Worm (Caenorhabditis elegans): ENCODE data around the gene ints-11.

The ints-11 gene

DNA sequence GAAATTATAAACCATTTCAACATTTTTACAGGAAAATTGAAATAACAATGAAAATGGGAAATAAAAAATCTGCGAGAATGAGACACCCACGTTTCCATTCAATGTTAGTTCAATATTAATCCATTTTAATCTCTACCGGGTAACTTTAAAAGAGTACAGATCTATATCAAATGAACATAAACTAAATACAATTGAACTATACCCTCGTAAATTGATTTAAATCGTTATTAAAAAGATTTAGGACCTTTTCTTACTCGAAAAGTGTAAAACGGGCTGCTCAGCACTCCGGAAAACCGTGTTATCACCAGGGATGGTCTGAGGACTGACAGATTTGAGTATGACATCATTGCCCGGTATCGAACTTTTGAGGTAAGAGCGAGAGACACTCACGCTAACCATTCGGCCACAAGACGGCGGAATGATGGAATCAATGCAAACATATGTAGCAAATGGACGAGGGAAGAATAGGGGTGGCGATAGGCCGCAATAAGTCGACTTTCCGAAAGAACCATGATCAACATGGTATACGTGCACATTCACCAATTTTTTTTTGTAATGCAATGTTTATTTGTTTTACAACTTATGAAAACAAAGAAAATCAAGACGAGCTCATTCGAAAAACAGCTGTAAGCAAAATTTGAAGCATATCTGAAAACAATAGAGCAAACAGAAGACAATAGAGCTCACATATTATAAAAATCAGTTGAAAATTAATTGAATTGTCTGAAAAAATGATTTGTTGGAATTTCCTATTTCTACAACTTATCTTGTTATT is 36.2 kb downstream of the ints-11 start, which contains the start of the genes chst-1 and C41C4.9:
TSS of gene chst-1 (minus strand) at position 51 of the 775 bp plus-strand sequence.
TSS of gene C41C4.9 (plus strand) at position 725 of the 775 bp plus-strand sequence.
- TF ChIP-seq klf-2 (GFP tag; conservative IDR thresholded peaks at IDR 0.05) (no peak; the same call in 1 of the 2 replicates), T22C8.4 (GFP tag; IDR thresholded peaks at IDR 0.05) (peak; percentile 94), cog-1 (tag; optimal IDR thresholded peaks at IDR 0.05) (peak; percentile 82), ref-1 (GFP tag; conservative IDR thresholded peaks at IDR 0.05) (peak; percentile 89), med-1 (GFP tag; optimal IDR thresholded peaks at IDR 0.05; ENCODE audit: insufficient read depth) (peak; percentile 87), ztf-23 (GFP tag; IDR thresholded peaks at IDR 0.05) (peak; percentile 94), flt-1 (GFP tag; IDR thresholded peaks at IDR 0.05) (peak; percentile 97), ztf-29 (GFP tag; IDR thresholded peaks at IDR 0.05) (peak; percentile 92), tab-1 (GFP tag; IDR thresholded peaks at IDR 0.05) (peak; percentile 97)

DNA sequence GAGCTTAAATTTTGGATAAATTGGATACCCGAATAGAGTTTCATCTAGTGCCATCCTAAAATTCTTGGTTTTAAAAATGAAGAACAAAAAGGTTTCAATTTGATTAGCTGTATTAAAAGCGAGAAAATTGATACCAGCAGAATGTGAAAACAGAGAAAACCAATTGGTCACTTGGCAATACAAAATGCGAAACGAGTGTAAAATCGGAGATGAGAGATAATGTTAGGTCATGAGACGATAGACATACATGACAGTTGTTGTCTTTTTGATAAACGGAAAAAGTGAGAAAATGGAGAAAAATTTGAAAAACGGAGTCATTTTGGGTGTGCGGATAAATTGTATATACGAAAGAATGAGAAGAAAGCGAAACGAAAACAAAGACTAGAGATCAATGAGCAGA is 38.3 kb downstream of the ints-11 start, which contains the start of gene sfxn-5:
TSS of gene sfxn-5 (minus strand) at position 55 of the 400 bp plus-strand sequence.
- no peak for TF ChIP-seq ztf-29 (GFP tag; IDR thresholded peaks at IDR 0.05)

DNA sequence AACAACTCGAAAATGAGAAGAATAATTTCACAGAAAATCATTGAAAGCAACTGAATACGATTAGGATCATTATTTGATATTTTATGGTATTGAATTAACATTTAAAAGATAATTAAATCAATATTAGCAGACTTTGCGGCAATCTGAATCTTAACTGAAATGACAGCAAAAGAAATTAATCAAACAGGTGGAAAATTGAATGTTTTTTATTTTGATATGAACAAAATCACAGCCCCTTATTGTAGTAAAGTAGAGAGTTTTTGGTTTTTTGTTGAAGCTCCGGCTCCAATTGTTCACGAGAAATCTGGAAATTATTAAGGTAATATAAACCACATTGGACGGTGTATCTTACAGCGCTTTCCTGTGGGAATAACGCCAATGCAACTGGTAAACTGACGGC is 41.2 kb downstream of the ints-11 start, which contains the start of gene sre-2:
TSS of gene sre-2 (minus strand) at position 101 of the 400 bp plus-strand sequence.
- TF ChIP-seq flt-1 (GFP tag; IDR thresholded peaks at IDR 0.05): no peak

- TF ChIP-seq ztf-23 (GFP tag; IDR thresholded peaks at IDR 0.05) (no peak), klf-2 (GFP tag; conservative IDR thresholded peaks at IDR 0.05) (no peak)
These were observed 44.0 kb downstream of the ints-11 start for ce11 chrII:8099212-8099784.

ce11 chrII:8093914-8094313 is 49.4 kb downstream of the ints-11 start:
- TF ChIP-seq ref-1 (GFP tag; conservative IDR thresholded peaks at IDR 0.05) (no peak), ztf-29 (GFP tag; IDR thresholded peaks at IDR 0.05) (no peak)

DNA sequence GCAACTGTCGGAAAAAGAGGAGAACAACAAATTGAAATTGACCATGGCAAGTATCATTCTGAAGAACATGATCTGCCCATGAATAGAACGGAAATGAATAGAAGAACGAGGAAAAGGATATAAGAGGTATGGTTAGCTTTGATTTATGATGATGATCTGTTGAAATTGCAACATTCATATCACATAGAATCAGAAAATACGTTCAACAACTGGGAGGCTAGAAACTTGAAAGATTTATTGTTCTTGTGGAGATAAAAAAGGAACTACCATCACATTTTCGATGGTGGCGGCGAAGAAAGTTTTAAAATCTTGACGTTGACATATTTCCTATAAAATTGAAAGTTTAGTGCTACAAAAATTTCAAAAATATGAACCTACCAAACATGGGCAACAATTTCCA is 50.0 kb downstream of the ints-11 start:
- TF ChIP-seq flt-1 (GFP tag; IDR thresholded peaks at IDR 0.05) (no peak), T22C8.4 (GFP tag; IDR thresholded peaks at IDR 0.05) (no peak), ztf-23 (GFP tag; IDR thresholded peaks at IDR 0.05) (no peak), tab-1 (GFP tag; IDR thresholded peaks at IDR 0.05) (no peak), ztf-29 (GFP tag; IDR thresholded peaks at IDR 0.05) (no peak), cog-1 (tag; optimal IDR thresholded peaks at IDR 0.05) (no peak), ref-1 (GFP tag; conservative IDR thresholded peaks at IDR 0.05) (no peak), med-1 (GFP tag; optimal IDR thresholded peaks at IDR 0.05; ENCODE audit: insufficient read depth) (no peak), klf-2 (GFP tag; conservative IDR thresholded peaks at IDR 0.05) (no peak)

- TF ChIP-seq ref-1 (GFP tag; conservative IDR thresholded peaks at IDR 0.05): no peak
- TF ChIP-seq T22C8.4 (GFP tag; IDR thresholded peaks at IDR 0.05): no peak
- TF ChIP-seq klf-2 (GFP tag; conservative IDR thresholded peaks at IDR 0.05): no peak
- no peak for TF ChIP-seq cog-1 (tag; optimal IDR thresholded peaks at IDR 0.05)
- TF ChIP-seq flt-1 (GFP tag; IDR thresholded peaks at IDR 0.05): no peak
- no peak for TF ChIP-seq ztf-23 (GFP tag; IDR thresholded peaks at IDR 0.05)
- TF ChIP-seq tab-1 (GFP tag; IDR thresholded peaks at IDR 0.05): no peak
- no peak for TF ChIP-seq med-1 (GFP tag; optimal IDR thresholded peaks at IDR 0.05; ENCODE audit: insufficient read depth)
- TF ChIP-seq ztf-29 (GFP tag; IDR thresholded peaks at IDR 0.05): no peak
These were observed 50.7 kb downstream of the ints-11 start, which contains the start of gene ltd-1 for ce11 chrII:8092537-8092936. Gene ltd-1 (minus strand): TSS chrII:8092754.

DNA sequence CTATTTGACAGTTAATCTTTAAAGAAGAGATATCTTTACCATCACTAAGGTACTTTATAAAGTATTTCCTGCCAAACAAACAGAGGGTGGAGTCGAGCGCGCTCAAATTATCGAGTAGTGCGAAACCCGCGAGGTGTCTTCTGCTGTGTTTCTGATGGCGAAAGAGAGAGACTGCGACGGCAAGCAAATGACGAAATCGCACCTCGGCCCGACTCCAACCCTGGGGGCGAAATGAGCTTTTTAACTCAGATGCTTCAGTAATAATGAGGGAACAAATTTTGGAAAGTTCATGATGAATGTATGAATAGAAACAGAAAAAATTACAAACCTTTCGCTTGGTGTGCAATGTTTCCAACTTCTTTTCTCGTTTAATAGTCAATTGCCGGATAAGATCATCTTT is 51.8 kb downstream of the ints-11 start:
- no peak for TF ChIP-seq ref-1 (GFP tag; conservative IDR thresholded peaks at IDR 0.05)
- TF ChIP-seq ztf-29 (GFP tag; IDR thresholded peaks at IDR 0.05): no peak
- TF ChIP-seq cog-1 (tag; optimal IDR thresholded peaks at IDR 0.05): no peak
- TF ChIP-seq klf-2 (GFP tag; conservative IDR thresholded peaks at IDR 0.05): no peak
- no peak for TF ChIP-seq med-1 (GFP tag; optimal IDR thresholded peaks at IDR 0.05; ENCODE audit: insufficient read depth)
- TF ChIP-seq ztf-23 (GFP tag; IDR thresholded peaks at IDR 0.05): no peak
- TF ChIP-seq T22C8.4 (GFP tag; IDR thresholded peaks at IDR 0.05): no peak
- no peak for TF ChIP-seq flt-1 (GFP tag; IDR thresholded peaks at IDR 0.05)
- no peak for TF ChIP-seq tab-1 (GFP tag; IDR thresholded peaks at IDR 0.05)
